Fruit fly (Drosophila melanogaster): ENCODE measurements around the gene CG14332.

- TF ChIP-seq psq (optimal IDR thresholded peaks at IDR 0.05) (no peak), h (optimal IDR thresholded peaks at IDR 0.05) (no peak), insv (optimal IDR thresholded peaks at IDR 0.05) (no peak), Sin3A (optimal IDR thresholded peaks at IDR 0.05) (no peak), ttk (optimal IDR thresholded peaks at IDR 0.05) (no peak)
Measured at dm6 chr3R:17447615-17448014, 25.6 kb upstream of the CG14332 start.
